Fruit fly (Drosophila melanogaster): ENCODE results near the gene CG5439.

CG5439 gene

DNA sequence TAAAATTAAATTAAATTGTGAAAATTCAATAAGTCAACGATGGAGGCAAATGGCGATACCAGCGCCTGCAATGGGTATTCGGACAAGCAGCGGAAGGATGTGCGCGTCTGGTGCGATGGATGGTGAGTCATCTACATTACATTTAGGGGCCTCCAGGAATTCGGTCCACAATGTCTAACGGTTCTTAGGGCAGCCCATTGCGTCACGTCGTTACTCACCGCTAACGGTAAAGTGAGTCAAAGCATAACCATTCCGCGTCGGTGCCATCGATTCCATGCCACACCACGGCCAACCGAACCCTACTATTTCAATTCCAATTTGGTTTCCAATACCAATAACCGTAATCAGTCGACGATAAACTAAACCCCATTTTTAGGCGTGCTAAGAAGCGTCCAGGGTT, 27.2 kb downstream of the CG5439 start (continued):
- TF ChIP-seq CG10979 (tag; optimal IDR thresholded peaks at IDR 0.05) (no peak), CG17829 (tag; optimal IDR thresholded peaks at IDR 0.05) (no peak), CG8478 (optimal IDR thresholded peaks at IDR 0.05) (no peak), bowl (GFP tag; IDR thresholded peaks at IDR 0.05) (no peak), knrl (GFP tag; IDR thresholded peaks at IDR 0.05; ENCODE audit: partially characterized antibody) (no peak), CG6854 (GFP tag; optimal IDR thresholded peaks at IDR 0.05) (peak; percentile 13), cwo (GFP tag; optimal IDR thresholded peaks at IDR 0.05) (peak; percentile 13), CG12104 (GFP tag; optimal IDR thresholded peaks at IDR 0.05) (no peak), H15 (GFP tag; IDR thresholded peaks at IDR 0.05) (no peak), Lpt (GFP tag; optimal IDR thresholded peaks at IDR 0.05) (no peak), CG10274 (GFP tag; optimal IDR thresholded peaks at IDR 0.05) (no peak), Ravus (GFP tag; IDR thresholded peaks at IDR 0.05) (no peak), CG1529 (GFP tag; optimal IDR thresholded peaks at IDR 0.05) (no peak), CG30431 (GFP tag; optimal IDR thresholded peaks at IDR 0.05) (no peak), CG9215 (GFP tag; IDR thresholded peaks at IDR 0.05) (no peak), sd (tag; optimal IDR thresholded peaks at IDR 0.05) (peak; percentile 60), nom (GFP tag; optimal IDR thresholded peaks at IDR 0.05) (no peak), CG12236 (GFP tag; optimal IDR thresholded peaks at IDR 0.05) (no peak), grn (GFP tag; optimal IDR thresholded peaks at IDR 0.05) (no peak), tna (GFP tag; IDR thresholded peaks at IDR 0.05; ENCODE audit: partially characterized antibody) (no peak), CG6683 (GFP tag; optimal IDR thresholded peaks at IDR 0.05) (no peak), onecut (GFP tag; IDR thresholded peaks at IDR 0.05) (0 out of 2 replicates have a peak, but pooled peaks have one; percentile 2), Neu2 (GFP tag; optimal IDR thresholded peaks at IDR 0.05; ENCODE audit: borderline replicate concordance) (no peak), CG1233 (GFP tag; optimal IDR thresholded peaks at IDR 0.05) (no peak), CG18476 (GFP tag; optimal IDR thresholded peaks at IDR 0.05) (no peak), CG13296 (GFP tag; optimal IDR thresholded peaks at IDR 0.05) (no peak), CG34422 (GFP tag; IDR thresholded peaks at IDR 0.05) (no peak), repo (GFP tag; optimal IDR thresholded peaks at IDR 0.05) (no peak), Pdp1 (GFP tag; optimal IDR thresholded peaks at IDR 0.05) (peak in 1 of 2 experiments; percentile 76), kay (GFP tag; optimal IDR thresholded peaks at IDR 0.05) (peak; percentile 40), twi (tag; optimal IDR thresholded peaks at IDR 0.05) (no peak), CG8944 (GFP tag; optimal IDR thresholded peaks at IDR 0.05) (no peak), CG10267 (tag; optimal IDR thresholded peaks at IDR 0.05) (no peak), Spps (tag; optimal IDR thresholded peaks at IDR 0.05) (no peak), CG8281 (tag; optimal IDR thresholded peaks at IDR 0.05) (no peak), CG17912 (GFP tag; optimal IDR thresholded peaks at IDR 0.05) (no peak), Ada2b (GFP tag; IDR thresholded peaks at IDR 0.05) (no peak), chm (GFP tag; IDR thresholded peaks at IDR 0.05) (peak; percentile 51; the same call in 1 of the 2 replicates), gt (GFP tag; IDR thresholded peaks at IDR 0.05) (no peak), abd-A (tag; optimal IDR thresholded peaks at IDR 0.05) (no peak), CG7745 (tag; optimal IDR thresholded peaks at IDR 0.05) (no peak)

DNA sequence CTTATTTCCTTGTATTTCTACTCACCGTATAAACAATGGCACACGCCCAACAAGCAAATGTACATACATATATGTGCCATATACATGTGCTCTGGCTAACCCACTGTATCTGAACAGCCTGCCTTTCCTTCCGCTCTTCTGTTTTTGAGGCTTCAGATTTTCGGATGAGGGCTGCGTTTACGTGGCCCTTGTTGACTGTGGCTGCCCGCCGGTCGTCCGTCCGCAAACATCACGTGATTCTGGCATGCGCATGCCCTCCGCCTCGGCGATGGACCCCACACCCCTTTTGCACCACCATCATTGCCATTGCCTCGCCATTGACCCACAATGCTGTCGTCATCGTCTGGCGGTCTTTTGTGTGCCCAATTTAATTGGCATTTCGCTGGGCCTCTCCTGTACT, 28.3 kb downstream of the CG5439 start:
- peak; percentile 93 for TF ChIP-seq CG13894 (tag; optimal IDR thresholded peaks at IDR 0.05)
- TF ChIP-seq sd (tag; optimal IDR thresholded peaks at IDR 0.05): peak; percentile 84
- peak; percentile 19; the same call in 1 of the 2 replicates for TF ChIP-seq Rfx (GFP tag; IDR thresholded peaks at IDR 0.05)
- no peak for TF ChIP-seq H15 (GFP tag; IDR thresholded peaks at IDR 0.05)
- TF ChIP-seq ara (GFP tag; IDR thresholded peaks at IDR 0.05): no peak
- TF ChIP-seq CG13287 (GFP tag; IDR thresholded peaks at IDR 0.05; ENCODE audit: partially characterized antibody): peak; percentile 14; the same call in 1 of the 2 replicates
- TF ChIP-seq Mrtf (GFP tag; IDR thresholded peaks at IDR 0.05): no peak
- no peak for TF ChIP-seq grau (tag; optimal IDR thresholded peaks at IDR 0.05)
- TF ChIP-seq PHDP (tag; optimal IDR thresholded peaks at IDR 0.05): peak; percentile 29
- no peak for TF ChIP-seq Jarid2 (GFP tag; optimal IDR thresholded peaks at IDR 0.05)
- TF ChIP-seq Hmr (GFP tag; optimal IDR thresholded peaks at IDR 0.05): peak; percentile 55
- TF ChIP-seq H2.0 (GFP tag; IDR thresholded peaks at IDR 0.05): no peak
- TF ChIP-seq sqz (GFP tag; optimal IDR thresholded peaks at IDR 0.05): no peak
- TF ChIP-seq CG11723 (GFP tag; optimal IDR thresholded peaks at IDR 0.05): peak; percentile 30
